Fruit fly (Drosophila melanogaster): ENCODE results near the gene Dh31.

dm6 chr2L:8534118-8534514 is 27.5 kb upstream of the Dh31 start:
- TF ChIP-seq CG8478 (optimal IDR thresholded peaks at IDR 0.05) (no peak), CTCF (optimal IDR thresholded peaks at IDR 0.05) (no peak)

Measured in S2 (cell line).